Worm (Caenorhabditis elegans) whole organism, L2 larva: Measurements from ENCODE around the gene mua-6.
"Not testable (repeated sequence)": the region's sequence is repeated elsewhere in the genome, so short reads cannot be mapped to it uniquely, and the experiment has no call there.

ENCODE experiments used
- ceh-16 ChIP-seq: fragments of 150-350 bp; optimal IDR thresholded peaks from 2 replicates; lab custom pipeline; 2014; ENCODE audit warnings: missing biosample characterization, missing genetic modification characterization
- egl-27 ChIP-seq: sonication (generic microtip); optimal IDR thresholded peaks from 3 replicates; lab custom pipeline; 2017; ENCODE audit warnings: missing biosample characterization, missing genetic modification reagents, missing genetic modification characterization
- elt-3 ChIP-seq: sonication (generic microtip); optimal IDR thresholded peaks from 2 replicates; lab custom pipeline; 2017; ENCODE audit warnings: missing biosample characterization, missing genetic modification characterization
- lin-13 ChIP-seq: fragments of 150-350 bp; optimal IDR thresholded peaks from 2 replicates; lab custom pipeline; 2014; ENCODE audit warnings: missing biosample characterization, missing genetic modification reagents, missing genetic modification characterization
- nhr-10 ChIP-seq: sonication (generic microtip); optimal IDR thresholded peaks from 2 replicates; lab custom pipeline; 2017; ENCODE audit warnings: missing biosample characterization, missing genetic modification characterization
- nhr-237 ChIP-seq: fragments of 150-350 bp; optimal IDR thresholded peaks from 2 replicates; lab custom pipeline; 2014; ENCODE audit warnings: missing biosample characterization, missing genetic modification characterization
- nhr-77 ChIP-seq: fragments of 150-350 bp; optimal IDR thresholded peaks from 2 replicates; lab custom pipeline; 2014; ENCODE audit warnings: missing biosample characterization, missing genetic modification characterization
- sma-9 ChIP-seq, 2 experiments: fragments of 150-350 bp in 1 of 2; sonication (generic microtip) in 1 of 2; optimal IDR thresholded peaks; 2 replicates each; lab custom pipeline; 2014 to 2016; ENCODE audit warnings: missing genetic modification characterization in 2 of 2, mild to moderate bottlenecking in 1 of 2, missing biosample characterization in 1 of 2, missing compliant biosample characterization in 1 of 2, missing genetic modification reagents in 1 of 2, moderate library complexity in 1 of 2
- ztf-11 ChIP-seq: sonication (generic microtip); optimal IDR thresholded peaks from 2 replicates; lab custom pipeline; 2017; ENCODE audit warnings: missing biosample characterization, missing genetic modification characterization

DNA sequence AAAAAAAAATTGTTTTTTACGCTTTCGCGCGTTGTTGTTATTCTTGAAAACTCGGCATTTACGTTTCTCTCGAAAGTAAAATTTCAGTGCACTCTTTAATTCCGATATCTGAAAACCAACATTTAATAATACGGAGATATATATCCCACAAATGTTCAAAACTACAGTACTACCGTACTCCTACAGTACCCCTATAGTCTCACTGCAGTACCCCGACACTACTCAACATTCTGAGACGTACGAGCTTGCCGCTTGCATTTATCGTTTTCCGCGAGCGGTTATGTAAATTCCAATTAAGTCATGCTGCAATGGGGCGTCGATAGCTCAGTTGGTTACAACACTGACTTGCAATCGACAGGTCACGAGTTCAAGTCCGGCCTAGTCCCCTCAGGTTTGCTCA lies 52.4 kb downstream of the mua-6 start, which contains the start of gene F23A7.8:
- TF ChIP-seq nhr-237 (tag; lab: Kevin White, UChicago); ztf-11; lin-13; sma-9 (GFP tag; optimal IDR thresholded peaks at IDR 0.05; lab: Kevin White, UChicago); sma-9 (tag; optimal IDR thresholded peaks at IDR 0.05; lab: Kevin White, UChicago); ceh-16 (tag; lab: Kevin White, UChicago); egl-27 (tag; lab: Kevin White, UChicago); nhr-77 (tag; lab: Kevin White, UChicago); elt-3; nhr-10 (tag; lab: Kevin White, UChicago): not testable (repeated sequence)
